Worm (Caenorhabditis elegans) whole organism, L3 larva: ENCODE data around the gene ceh-87.
"Not testable (repeated sequence)": the region's sequence is repeated elsewhere in the genome, so short reads cannot be mapped to it uniquely, and the experiment has no call there.

ENCODE experiments used
- egl-27 ChIP-seq: sonication (generic microtip); optimal IDR thresholded peaks from 4 replicates; lab custom pipeline; 2017; ENCODE audit warnings: missing biosample characterization, missing genetic modification reagents, missing genetic modification characterization
- mml-1 ChIP-seq: fragments of 150-350 bp; sonication (generic microtip); optimal IDR thresholded peaks from 3 replicates; lab custom pipeline; 2014; ENCODE audit warnings: missing biosample characterization, missing genetic modification characterization
- pha-4 ChIP-seq: fragments of 150-350 bp; optimal IDR thresholded peaks from 2 replicates; lab custom pipeline; 2014; ENCODE audit warnings: missing biosample characterization, missing genetic modification reagents, missing genetic modification characterization

ce11 chrII:2665081-2665480, 19.0 kb downstream of the ceh-87 start, which contains the start of gene F22E5.2:
- not testable (repeated sequence) for TF ChIP-seq pha-4 (tag; lab: Kevin White, UChicago); egl-27; mml-1 (tag; lab: Kevin White, UChicago)
